Fruit fly (Drosophila melanogaster): Measurements from ENCODE around the gene Ilp4.
"Not testable (repeated sequence)": the region's sequence is repeated elsewhere in the genome, so short reads cannot be mapped to it uniquely, and the experiment has no call there.

Gene Ilp4

DNA sequence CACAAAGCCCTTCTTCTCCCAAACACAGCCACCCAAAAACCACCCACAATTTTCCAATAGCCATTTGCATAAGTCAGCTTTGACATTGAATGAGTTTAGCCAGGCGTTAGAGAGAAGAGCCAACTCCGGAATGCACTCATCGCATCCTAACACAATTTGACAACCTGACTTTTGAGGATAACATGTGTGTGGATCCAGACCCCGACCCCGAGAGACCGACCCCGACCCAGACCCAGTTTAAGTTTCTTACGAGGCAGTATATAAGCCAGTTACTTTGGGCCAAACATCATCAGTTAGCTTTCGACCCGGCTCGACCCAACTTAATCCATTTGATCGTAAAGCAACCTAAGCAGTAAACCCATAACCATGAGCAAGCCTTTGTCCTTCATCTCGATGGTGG, 4.7 kb downstream of the Ilp4 start, which contains the start of gene Ilp2:
Gene Ilp2 (plus strand): TSS at position 301 of the 400 bp plus-strand sequence.
- TF ChIP-seq acj6 (GFP tag; optimal IDR thresholded peaks at IDR 0.05) (no peak), CG8119 (GFP tag; IDR thresholded peaks at IDR 0.05) (no peak), CG3919 (GFP tag; optimal IDR thresholded peaks at IDR 0.05) (no peak), Eip75B (GFP tag; optimal IDR thresholded peaks at IDR 0.05) (no peak), Blimp-1 (GFP tag; optimal IDR thresholded peaks at IDR 0.05) (no peak), dac (GFP tag; optimal IDR thresholded peaks at IDR 0.05) (no peak), Ets21C (GFP tag; optimal IDR thresholded peaks at IDR 0.05) (no peak), dsx (GFP tag; optimal IDR thresholded peaks at IDR 0.05; ENCODE audit: poor library complexity, severe bottlenecking) (no peak)

DNA sequence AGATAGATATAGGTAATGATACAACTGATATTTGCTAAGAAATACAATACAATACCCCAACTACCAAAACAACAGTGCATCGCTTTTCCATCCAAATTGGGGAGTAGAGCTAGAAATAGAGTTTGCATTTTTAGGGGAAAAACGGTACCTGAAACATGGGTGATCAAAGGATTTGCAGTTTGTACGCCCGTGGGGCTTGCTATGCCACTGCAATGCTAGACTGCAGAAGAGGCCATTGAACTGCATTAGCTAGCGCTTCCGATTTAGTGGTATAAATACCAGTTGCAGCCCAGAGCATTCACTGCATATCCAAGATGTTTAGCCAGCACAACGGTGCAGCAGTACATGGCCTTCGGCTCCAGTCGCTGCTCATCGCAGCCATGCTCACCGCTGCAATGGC, 5.9 kb downstream of the Ilp4 start, which contains the start of gene Ilp1:
Gene Ilp1 (plus strand): TSS at position 301 of the 400 bp plus-strand sequence.
- not testable (repeated sequence) for TF ChIP-seq Ets21C, CG6792, Eip75B (GFP tag; optimal IDR thresholded peaks at IDR 0.05)

DNA sequence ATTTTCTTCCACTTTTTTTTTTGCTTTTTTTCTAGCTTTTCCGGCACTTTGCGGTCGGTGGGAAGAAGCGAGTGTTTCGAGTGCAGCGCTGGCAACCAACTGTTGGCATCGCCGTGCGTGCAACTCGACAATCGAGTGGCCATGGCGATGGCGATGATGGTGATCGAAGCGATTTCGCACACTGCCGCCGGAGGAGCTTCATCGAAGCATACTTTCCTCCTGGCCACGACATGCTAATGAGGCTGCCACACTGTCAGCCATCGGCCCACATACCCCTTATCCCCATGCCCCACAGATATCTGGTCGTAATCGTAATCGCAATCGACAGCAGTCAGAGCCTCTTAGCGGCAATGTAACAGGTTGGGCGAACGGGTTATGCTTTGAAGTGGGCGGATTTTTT, 6.5 kb downstream of the Ilp4 start, which contains the start of gene Zasp67:
Gene Zasp67 (minus strand): TSS at position 101 of the 400 bp plus-strand sequence.
- TF ChIP-seq spab (GFP tag; optimal IDR thresholded peaks at IDR 0.05) (no peak), CG6854 (GFP tag; optimal IDR thresholded peaks at IDR 0.05) (no peak)

DNA sequence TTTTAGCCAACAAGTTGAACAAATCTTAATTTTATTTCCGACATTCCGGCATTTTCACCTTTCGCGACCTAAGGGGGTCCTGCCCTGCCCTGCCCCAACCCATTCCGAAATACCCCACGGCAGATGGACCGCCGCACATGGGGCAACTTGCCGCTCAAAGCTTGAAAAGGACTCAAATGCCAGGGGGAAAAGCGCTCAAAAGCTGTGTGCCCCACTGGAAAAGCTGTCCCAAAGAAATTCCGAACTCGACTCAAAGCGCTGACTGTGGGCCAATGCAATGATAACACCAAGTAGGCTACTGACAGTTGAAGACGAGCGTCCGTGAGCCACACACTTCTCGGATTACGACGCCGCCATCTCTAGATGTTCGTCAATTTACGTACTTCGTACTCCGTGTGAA, 17.3 kb downstream of the Ilp4 start, which contains the start of gene CG32052:
Gene CG32052 (plus strand): TSS at position 301 of the 400 bp plus-strand sequence.
- TF ChIP-seq CG10669 (GFP tag; optimal IDR thresholded peaks at IDR 0.05) (no peak), CG6808 (GFP tag; optimal IDR thresholded peaks at IDR 0.05) (no peak), CG8632 (GFP tag; optimal IDR thresholded peaks at IDR 0.05) (no peak), Met (GFP tag; optimal IDR thresholded peaks at IDR 0.05) (no peak), CG9139 (GFP tag; optimal IDR thresholded peaks at IDR 0.05) (no peak), Smox (GFP tag; optimal IDR thresholded peaks at IDR 0.05) (no peak), CG4318 (GFP tag; optimal IDR thresholded peaks at IDR 0.05) (no peak), vri (GFP tag; optimal IDR thresholded peaks at IDR 0.05) (no peak), fd59A (GFP tag; optimal IDR thresholded peaks at IDR 0.05) (no peak), cyc (GFP tag; optimal IDR thresholded peaks at IDR 0.05) (no peak), ss (GFP tag; optimal IDR thresholded peaks at IDR 0.05) (no peak), fd85E (GFP tag; optimal IDR thresholded peaks at IDR 0.05) (no peak), CG6854 (GFP tag; optimal IDR thresholded peaks at IDR 0.05) (no peak), salr (GFP tag; optimal IDR thresholded peaks at IDR 0.05) (no peak)

DNA sequence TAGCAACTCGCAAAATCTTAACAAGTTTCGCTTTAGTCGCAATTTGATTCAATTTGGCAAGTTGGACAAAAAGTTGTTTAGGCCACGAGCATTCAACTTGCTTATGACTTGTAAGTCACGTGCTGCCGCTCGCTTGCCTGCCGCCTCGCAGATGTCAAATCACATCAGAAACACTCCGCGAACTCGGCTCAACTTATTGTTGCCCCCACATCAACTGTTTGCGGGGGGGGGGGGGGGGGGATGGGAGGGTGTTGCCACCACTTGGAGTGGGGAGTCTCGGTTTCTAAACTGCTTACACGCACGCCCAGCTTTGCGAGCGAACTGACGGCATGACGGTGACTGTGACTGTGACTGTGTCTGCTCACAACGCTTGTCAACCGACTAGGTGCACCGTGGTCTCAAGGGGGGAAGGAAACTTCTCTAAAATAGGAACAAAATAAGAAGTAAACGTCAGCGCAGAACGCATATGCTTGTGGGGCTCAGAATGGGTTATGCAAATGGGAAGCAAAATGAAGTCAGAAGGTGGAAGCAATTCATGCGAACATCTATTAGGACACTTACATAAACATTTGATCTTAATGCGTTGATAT, 27.2 kb downstream of the Ilp4 start:
- TF ChIP-seq CG32006 (GFP tag; optimal IDR thresholded peaks at IDR 0.05) = peak; percentile 23
- TF ChIP-seq CG3919 (GFP tag; optimal IDR thresholded peaks at IDR 0.05) = no peak
- peak; percentile 42; the same call in 1 of the 3 replicates for TF ChIP-seq eg (GFP tag; IDR thresholded peaks at IDR 0.05)

DNA sequence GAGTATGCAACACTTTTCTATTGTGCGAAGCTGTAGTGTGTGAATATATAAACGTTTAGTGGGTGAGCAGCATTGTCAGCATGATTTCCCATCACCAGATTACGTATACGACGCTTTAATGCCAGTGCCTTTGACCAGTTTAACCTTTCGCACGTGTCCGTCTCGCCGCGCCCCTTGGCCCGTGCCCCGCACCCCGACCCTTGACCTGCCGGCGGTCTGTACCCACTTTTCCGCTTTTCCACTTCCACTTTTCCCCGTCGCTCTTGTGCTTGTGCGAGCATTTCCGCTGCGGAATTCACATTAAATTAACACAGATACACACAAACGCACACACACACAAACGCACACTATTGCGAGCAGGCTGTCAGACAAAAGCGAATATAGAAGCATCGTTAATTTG, 28.3 kb downstream of the Ilp4 start:
- TF ChIP-seq CG1621 (tag; optimal IDR thresholded peaks at IDR 0.05) = no peak
- no peak for TF ChIP-seq CG4318 (GFP tag; optimal IDR thresholded peaks at IDR 0.05)
- TF ChIP-seq Ets96B (tag; optimal IDR thresholded peaks at IDR 0.05) = no peak
- TF ChIP-seq Sox102F (GFP tag; optimal IDR thresholded peaks at IDR 0.05) = no peak
- TF ChIP-seq OdsH (GFP tag; optimal IDR thresholded peaks at IDR 0.05) = no peak
- TF ChIP-seq acj6 (GFP tag; optimal IDR thresholded peaks at IDR 0.05) = no peak
- no peak for TF ChIP-seq CG8632 (GFP tag; optimal IDR thresholded peaks at IDR 0.05)
- no peak for TF ChIP-seq CG15336 (GFP tag; IDR thresholded peaks at IDR 0.05)
- TF ChIP-seq CG6808 (GFP tag; optimal IDR thresholded peaks at IDR 0.05) = no peak
- no peak for TF ChIP-seq CG11762 (GFP tag; optimal IDR thresholded peaks at IDR 0.05; ENCODE audit: insufficient read depth)

All from whole organism, prepupa.